Fruit fly (Drosophila melanogaster) whole organism, embryonic: ENCODE results near the gene shd.
A peak's percentile ranks its signal among the peaks of the same experiment; 100 is the strongest.

ENCODE experiments used
- CG10321 ChIP-seq: fragments of 200-800 bp; sonication (Bioruptor generic); IDR thresholded peaks from 2 replicates; pipeline ENCODE4 v1.3.6; 2022; ENCODE audit warnings: missing biosample characterization, missing genetic modification characterization
- CG10979 ChIP-seq: fragments of 200-800 bp; sonication (Bioruptor generic); optimal IDR thresholded peaks from 2 replicates; lab custom pipeline; 2018; ENCODE audit warnings: missing biosample characterization, mild to moderate bottlenecking, missing genetic modification characterization, moderate library complexity
- CG11723 ChIP-seq: fragments of 200-800 bp; sonication (Bioruptor generic); optimal IDR thresholded peaks from 2 replicates; lab custom pipeline; 2017; ENCODE audit warnings: missing biosample characterization, mild to moderate bottlenecking, missing genetic modification characterization
- CG13123 ChIP-seq: fragments of 200-800 bp; sonication (Bioruptor generic); optimal IDR thresholded peaks from 2 replicates; lab custom pipeline; 2016; ENCODE audit warnings: missing biosample characterization, missing genetic modification characterization
- CG13775 ChIP-seq: fragments of 200-800 bp; sonication (Bioruptor generic); optimal IDR thresholded peaks from 3 replicates; lab custom pipeline; 2017; ENCODE audit warnings: missing biosample characterization, mild to moderate bottlenecking, missing genetic modification characterization
- CG14667 ChIP-seq: fragments of 200-800 bp; sonication (Bioruptor generic); IDR thresholded peaks from 2 replicates; pipeline ENCODE4 v1.3.6; 2022; ENCODE audit warnings: missing biosample characterization, missing genetic modification characterization
- CG15601 ChIP-seq: fragments of 200-800 bp; sonication (Bioruptor generic); optimal IDR thresholded peaks from 3 replicates; lab custom pipeline; 2019; ENCODE audit warnings: missing biosample characterization, mild to moderate bottlenecking, missing genetic modification characterization, moderate library complexity
- CG1603 ChIP-seq: fragments of 200-800 bp; sonication (Bioruptor generic); optimal IDR thresholded peaks from 2 replicates; lab custom pipeline; 2019; ENCODE audit warnings: missing biosample characterization, mild to moderate bottlenecking, missing genetic modification characterization, moderate library complexity
- CG2202 ChIP-seq: fragments of 200-800 bp; sonication (Bioruptor generic); optimal IDR thresholded peaks from 2 replicates; lab custom pipeline; 2018; ENCODE audit warnings: missing biosample characterization, mild to moderate bottlenecking, missing genetic modification characterization
- CG30020 ChIP-seq: fragments of 200-800 bp; optimal IDR thresholded peaks from 2 replicates; lab custom pipeline; 2019; ENCODE audit warnings: missing biosample characterization, mild to moderate bottlenecking, missing genetic modification characterization, moderate library complexity
- CG32532 ChIP-seq: fragments of 200-800 bp; sonication (Bioruptor generic); IDR thresholded peaks from 2 replicates; pipeline ENCODE4 v1.3.6; 2022; ENCODE audit warnings: missing biosample characterization, missing genetic modification characterization
- CG34422 ChIP-seq: fragments of 200-800 bp; sonication (Bioruptor generic); IDR thresholded peaks from 3 replicates; pipeline ENCODE4 v1.3.6; 2022; ENCODE audit warnings: missing biosample characterization, missing genetic modification characterization
- CG42726 ChIP-seq: fragments of 200-800 bp; sonication (Bioruptor generic); IDR thresholded peaks from 2 replicates; pipeline ENCODE4 v1.3.6; 2022; ENCODE audit warnings: missing biosample characterization, missing genetic modification characterization; ENCODE audit not compliant: partially characterized antibody
- CG4617 ChIP-seq: fragments of 200-800 bp; sonication (Bioruptor generic); optimal IDR thresholded peaks from 3 replicates; lab custom pipeline; 2016; ENCODE audit warnings: missing biosample characterization, missing genetic modification characterization, borderline replicate concordance
- CG4707 ChIP-seq: fragments of 200-800 bp; sonication (Bioruptor generic); optimal IDR thresholded peaks from 2 replicates; lab custom pipeline; 2018; ENCODE audit warnings: missing biosample characterization, mild to moderate bottlenecking, missing genetic modification characterization, moderate library complexity
- CG8290 ChIP-seq, 3 experiments: fragments of 200-800 bp; sonication (Bioruptor generic); optimal IDR thresholded peaks; 2 replicates each; lab custom pipeline; 2016 to 2019; ENCODE audit warnings: missing biosample characterization in 3 of 3, missing genetic modification characterization in 3 of 3, mild to moderate bottlenecking in 2 of 3, moderate library complexity in 1 of 3
- CG8924 ChIP-seq: fragments of 200-800 bp; optimal IDR thresholded peaks from 3 replicates; lab custom pipeline; 2019; ENCODE audit warnings: missing biosample characterization, mild to moderate bottlenecking, missing genetic modification characterization, moderate library complexity
- CG9727 ChIP-seq: fragments of 200-800 bp; sonication (Bioruptor generic); optimal IDR thresholded peaks from 3 replicates; lab custom pipeline; 2017; ENCODE audit warnings: missing biosample characterization, mild to moderate bottlenecking, missing genetic modification characterization
- CTCF ChIP-seq: fragments of 200-800 bp; sonication (Bioruptor generic); optimal IDR thresholded peaks from 2 replicates; lab custom pipeline; 2017; ENCODE audit warnings: missing biosample characterization, mild to moderate bottlenecking, missing genetic modification characterization, moderate library complexity
- Dfd ChIP-seq, 2 experiments: fragments of >200 bp; optimal IDR thresholded peaks; 2 replicates each; lab custom pipeline; 2017; ENCODE audit warnings: missing biosample characterization in 2 of 2, missing genetic modification characterization in 2 of 2
- Elba2 ChIP-seq: fragments of 200-800 bp; sonication (Bioruptor generic); optimal IDR thresholded peaks from 3 replicates; lab custom pipeline; 2016; ENCODE audit warnings: missing biosample characterization, missing genetic modification characterization
- Fer3 ChIP-seq: fragments of 200-800 bp; sonication (Bioruptor generic); optimal IDR thresholded peaks from 2 replicates; lab custom pipeline; 2018; ENCODE audit warnings: missing biosample characterization, mild to moderate bottlenecking, missing genetic modification characterization, moderate library complexity
- MBD-R2 ChIP-seq: fragments of 200-800 bp; sonication (Bioruptor generic); IDR thresholded peaks from 2 replicates; pipeline ENCODE4 v1.3.6; 2022; ENCODE audit warnings: missing biosample characterization, missing genetic modification characterization
- Myb ChIP-seq: fragments of 200-800 bp; sonication (Bioruptor generic); optimal IDR thresholded peaks from 2 replicates; lab custom pipeline; 2016; ENCODE audit warnings: missing biosample characterization, missing genetic modification characterization
- Nf-YB ChIP-seq: fragments of 200-800 bp; sonication (Bioruptor generic); optimal IDR thresholded peaks from 3 replicates; lab custom pipeline; 2019; ENCODE audit warnings: missing biosample characterization, mild to moderate bottlenecking, missing genetic modification characterization, moderate library complexity
- Oaz ChIP-seq: fragments of 200-800 bp; sonication (Bioruptor generic); IDR thresholded peaks from 2 replicates; pipeline ENCODE4 v1.3.6; 2022; ENCODE audit warnings: missing biosample characterization, missing genetic modification characterization
- Oli ChIP-seq: fragments of 200-800 bp; sonication (Bioruptor generic); optimal IDR thresholded peaks from 2 replicates; lab custom pipeline; 2018; ENCODE audit warnings: missing biosample characterization, mild to moderate bottlenecking, missing genetic modification characterization, moderate library complexity
- Stat92E ChIP-seq, 3 experiments: fragments of >200 bp in 2 of 3; fragments of 200-800 bp in 1 of 3; sonication (Bioruptor generic) in 1 of 3; optimal IDR thresholded peaks; 2 replicates each; lab custom pipeline; 2017 to 2019; ENCODE audit warnings: missing biosample characterization in 3 of 3, missing genetic modification characterization in 3 of 3, mild to moderate bottlenecking in 1 of 3, moderate library complexity in 1 of 3
- TFAM ChIP-seq: fragments of 200-800 bp; sonication (Bioruptor generic); optimal IDR thresholded peaks from 2 replicates; lab custom pipeline; 2017; ENCODE audit warnings: missing biosample characterization, missing genetic modification characterization, inconsistent platforms
- YL-1 ChIP-seq: fragments of 200-800 bp; sonication (Bioruptor generic); optimal IDR thresholded peaks from 3 replicates; lab custom pipeline; 2017; ENCODE audit warnings: missing biosample characterization, mild to moderate bottlenecking, missing genetic modification characterization
- ap ChIP-seq: fragments of 200-800 bp; sonication (Bioruptor generic); IDR thresholded peaks from 2 replicates; pipeline ENCODE4 v1.3.6; 2022; ENCODE audit warnings: missing biosample characterization, missing genetic modification characterization
- ara ChIP-seq: fragments of 200-800 bp; sonication (Bioruptor generic); IDR thresholded peaks from 2 replicates; pipeline ENCODE4 v1.3.6; 2022; ENCODE audit warnings: missing biosample characterization, missing genetic modification characterization
- cato ChIP-seq: fragments of 200-800 bp; sonication (Bioruptor generic); optimal IDR thresholded peaks from 2 replicates; lab custom pipeline; 2016; ENCODE audit warnings: missing biosample characterization, missing genetic modification characterization, borderline replicate concordance
- cg ChIP-seq: fragments of 200-800 bp; sonication (Bioruptor generic); optimal IDR thresholded peaks from 3 replicates; lab custom pipeline; 2019; ENCODE audit warnings: missing biosample characterization, mild to moderate bottlenecking, missing genetic modification characterization, moderate library complexity
- chif ChIP-seq, 2 experiments: fragments of 200-800 bp; sonication (Bioruptor generic); optimal IDR thresholded peaks; 3 replicates each; lab custom pipeline; 2016; ENCODE audit warnings: missing biosample characterization in 2 of 2, missing genetic modification characterization in 2 of 2
- corto ChIP-seq: fragments of 200-800 bp; sonication (Bioruptor generic); optimal IDR thresholded peaks from 2 replicates; lab custom pipeline; 2016; ENCODE audit warnings: missing biosample characterization, mild to moderate bottlenecking, missing genetic modification characterization, moderate library complexity
- crol ChIP-seq: fragments of 200-800 bp; sonication (Bioruptor generic); IDR thresholded peaks from 2 replicates; pipeline ENCODE4 v1.3.6; 2022; ENCODE audit warnings: missing biosample characterization, missing genetic modification characterization
- ewg ChIP-seq: fragments of 200-800 bp; sonication (Bioruptor generic); optimal IDR thresholded peaks from 3 replicates; lab custom pipeline; 2017; ENCODE audit warnings: mild to moderate bottlenecking, missing biosample characterization, missing genetic modification reagents, missing genetic modification characterization
- eyg ChIP-seq: fragments of 200-800 bp; sonication (Bioruptor generic); optimal IDR thresholded peaks from 3 replicates; lab custom pipeline; 2016; ENCODE audit warnings: missing biosample characterization, missing genetic modification characterization
- fd3F ChIP-seq: fragments of 200-800 bp; sonication (Bioruptor generic); optimal IDR thresholded peaks from 2 replicates; lab custom pipeline; 2018; ENCODE audit warnings: missing biosample characterization, mild to moderate bottlenecking, missing genetic modification characterization, moderate library complexity
- gcm ChIP-seq: fragments of 200-800 bp; sonication (Bioruptor generic); optimal IDR thresholded peaks from 2 replicates; lab custom pipeline; 2019; ENCODE audit warnings: missing biosample characterization, mild to moderate bottlenecking, missing genetic modification characterization, moderate library complexity
- gsb-n ChIP-seq: fragments of 200-800 bp; sonication (Bioruptor generic); optimal IDR thresholded peaks from 3 replicates; lab custom pipeline; 2018; ENCODE audit warnings: missing biosample characterization, mild to moderate bottlenecking, missing genetic modification characterization
- lilli ChIP-seq: fragments of 200-800 bp; sonication (Bioruptor generic); optimal IDR thresholded peaks from 3 replicates; lab custom pipeline; 2016; ENCODE audit warnings: missing biosample characterization, missing genetic modification characterization
- lmd ChIP-seq: fragments of 200-800 bp; sonication (Bioruptor generic); IDR thresholded peaks from 2 replicates; pipeline ENCODE4 v1.3.6; 2022; ENCODE audit warnings: missing biosample characterization, missing genetic modification characterization
- nerfin-1 ChIP-seq: fragments of 200-800 bp; sonication (Bioruptor generic); optimal IDR thresholded peaks from 3 replicates; lab custom pipeline; 2019; ENCODE audit warnings: missing biosample characterization, mild to moderate bottlenecking, missing genetic modification characterization, moderate library complexity
- oc ChIP-seq: fragments of 200-800 bp; sonication (Bioruptor generic); optimal IDR thresholded peaks from 2 replicates; lab custom pipeline; 2018; ENCODE audit warnings: missing biosample characterization, mild to moderate bottlenecking, missing genetic modification characterization, moderate library complexity
- pfk ChIP-seq: fragments of 200-800 bp; sonication (Bioruptor generic); optimal IDR thresholded peaks from 2 replicates; lab custom pipeline; 2018; ENCODE audit warnings: missing biosample characterization, mild to moderate bottlenecking, missing genetic modification characterization, moderate library complexity
- sim ChIP-seq: fragments of 200-800 bp; sonication (Bioruptor generic); IDR thresholded peaks from 2 replicates; pipeline ENCODE4 v1.3.6; 2022; ENCODE audit warnings: missing biosample characterization, missing genetic modification characterization
- tna ChIP-seq: fragments of 200-800 bp; sonication (Bioruptor generic); IDR thresholded peaks from 2 replicates; pipeline ENCODE4 v1.3.6; 2022; ENCODE audit warnings: missing biosample characterization, missing genetic modification characterization; ENCODE audit not compliant: partially characterized antibody
- tx ChIP-seq: fragments of 200-800 bp; sonication (Bioruptor generic); optimal IDR thresholded peaks from 2 replicates; lab custom pipeline; 2016; ENCODE audit warnings: missing biosample characterization, missing genetic modification characterization
- z ChIP-seq: fragments of 200-800 bp; sonication (Bioruptor generic); IDR thresholded peaks from 3 replicates; pipeline ENCODE4 v1.3.6; 2022; ENCODE audit warnings: missing biosample characterization, missing genetic modification characterization

The shd gene

dm6 chr3L:14599503-14599902 lies 14.8 kb upstream of the shd start, which contains the start of gene HGTX (continued):
- TF ChIP-seq CG8924 (peak; percentile 44), ewg (peak; percentile 74), CG13775 (GFP tag; lab: Kevin White, UChicago) (no peak), Dfd (GFP tag; optimal IDR thresholded peaks at IDR 0.05; lab: Kevin White, UChicago) (no peak), CG9727 (GFP tag; lab: Kevin White, UChicago) (no peak), corto (GFP tag; lab: Kevin White, UChicago) (no peak), CG30020 (tag; lab: Kevin White, UChicago) (no peak), tna (0 out of 2 replicates have a peak, but pooled peaks have one; percentile 43), ara (GFP tag; lab: Robert Waterston, UW) (no peak), CG1603 (tag; lab: Kevin White, UChicago) (peak; percentile 16), crol (GFP tag; lab: Robert Waterston, UW) (peak; percentile 43; the same call in 1 of the 2 replicates), cg (GFP tag; lab: Kevin White, UChicago) (peak; percentile 49), CG11723 (GFP tag; lab: Kevin White, UChicago) (no peak), nerfin-1 (tag; lab: Kevin White, UChicago) (peak; percentile 53), gsb-n (tag; lab: Kevin White, UChicago) (peak; percentile 16), cato (GFP tag; lab: Kevin White, UChicago) (no peak), TFAM (GFP tag; lab: Kevin White, UChicago) (no peak), ap (GFP tag; lab: Robert Waterston, UW) (no peak), fd3F (no peak), tx (no peak), CG10321 (GFP tag; lab: Robert Waterston, UW) (peak; percentile 89), lmd (GFP tag; lab: Robert Waterston, UW) (no peak), lilli (GFP tag; lab: Kevin White, UChicago) (no peak), CG42726 (no peak), CG4617 (GFP tag; lab: Kevin White, UChicago) (no peak), CG2202 (tag; lab: Kevin White, UChicago) (no peak), CG34422 (0 out of 3 replicates have a peak, but pooled peaks have one; percentile 14), YL-1 (no peak), CG13123 (GFP tag; lab: Kevin White, UChicago) (no peak), Myb (no peak), eyg (no peak), MBD-R2 (GFP tag; lab: Robert Waterston, UW) (no peak), CG4707 (GFP tag; lab: Kevin White, UChicago) (no peak), gcm (GFP tag; lab: Kevin White, UChicago) (no peak), Oaz (GFP tag; lab: Robert Waterston, UW) (no peak), Elba2 (GFP tag; lab: Kevin White, UChicago) (no peak), CG8290 (GFP tag; optimal IDR thresholded peaks at IDR 0.05; lab: Kevin White, UChicago) (no peak), CG8290 (tag; optimal IDR thresholded peaks at IDR 0.05; lab: Kevin White, UChicago) (no peak), CG14667 (GFP tag; lab: Robert Waterston, UW) (no peak), Stat92E (GFP tag; optimal IDR thresholded peaks at IDR 0.05; lab: Kevin White, UChicago) (no peak), oc (tag; lab: Kevin White, UChicago) (peak; percentile 10), CG10979 (no peak), CG32532 (GFP tag; lab: Robert Waterston, UW) (no peak), pfk (GFP tag; lab: Kevin White, UChicago) (peak; percentile 99), CTCF (GFP tag; lab: Kevin White, UChicago) (no peak), Fer3 (tag; lab: Kevin White, UChicago) (no peak), chif (GFP tag; optimal IDR thresholded peaks at IDR 0.05; lab: Kevin White, UChicago) (no peak), z (peak; percentile 98), CG15601 (peak; percentile 97), Nf-YB (GFP tag; lab: Kevin White, UChicago) (peak; percentile 93), sim (GFP tag; lab: Robert Waterston, UW) (no peak), Oli (tag; lab: Kevin White, UChicago) (no peak)
